Fruit fly (Drosophila melanogaster): Measurements from ENCODE around the gene CG13856.

Gene CG13856

DNA sequence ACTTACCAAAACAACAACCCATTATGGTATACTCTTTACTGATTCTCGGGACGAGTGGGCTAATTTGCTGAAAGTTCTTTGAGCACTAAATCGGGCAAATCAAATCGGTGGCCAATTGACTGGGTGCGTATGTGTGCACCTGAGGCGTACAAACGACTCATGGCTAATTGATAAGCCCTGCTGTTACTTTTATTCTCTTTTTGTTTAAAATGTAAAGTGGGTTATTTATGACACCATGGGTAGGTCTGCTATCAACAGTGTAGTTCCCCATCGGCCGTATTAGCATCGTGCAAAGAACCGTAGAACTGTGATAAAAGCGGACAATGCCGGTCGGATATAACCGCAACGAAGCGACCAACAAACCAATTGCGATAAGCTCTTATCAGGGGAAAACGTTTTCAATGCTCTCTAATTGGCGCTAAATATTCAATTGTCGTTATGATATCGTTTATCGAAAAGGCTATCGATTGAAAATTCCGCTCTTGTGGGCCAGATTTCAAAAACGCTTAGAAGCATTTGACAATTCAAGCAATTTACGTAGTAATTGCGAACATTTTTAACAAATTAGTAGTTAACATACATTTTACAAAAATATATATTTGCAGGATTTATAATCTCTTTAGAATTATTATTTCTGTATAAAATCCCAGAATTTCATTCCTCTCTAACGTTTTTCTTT, 44.9 kb downstream of the CG13856 start, which contains the start of gene CG34288 (continued):
- peak; percentile 28 for TF ChIP-seq CHES-1-like (GFP tag; optimal IDR thresholded peaks at IDR 0.05)
- TF ChIP-seq CG16813 (GFP tag; IDR thresholded peaks at IDR 0.05; ENCODE audit: partially characterized antibody), result no peak
- TF ChIP-seq CG12236 (GFP tag; optimal IDR thresholded peaks at IDR 0.05), result no peak
- TF ChIP-seq CG10274 (GFP tag; optimal IDR thresholded peaks at IDR 0.05), result peak; percentile 99
- no peak for TF ChIP-seq NC2β (GFP tag; optimal IDR thresholded peaks at IDR 0.05)
- peak; percentile 37; the same call in 1 of the 2 replicates for TF ChIP-seq H2.0 (GFP tag; IDR thresholded peaks at IDR 0.05)
- TF ChIP-seq Oli (tag; optimal IDR thresholded peaks at IDR 0.05), result peak; percentile 2
- TF ChIP-seq wor (GFP tag; IDR thresholded peaks at IDR 0.05), result no peak
- TF ChIP-seq CG6765 (GFP tag; optimal IDR thresholded peaks at IDR 0.05), result no peak
- TF ChIP-seq phol (tag; optimal IDR thresholded peaks at IDR 0.05), result no peak
- TF ChIP-seq toy (GFP tag; IDR thresholded peaks at IDR 0.05), result 0 out of 2 replicates have a peak, but pooled peaks have one; percentile 5
- TF ChIP-seq zen (tag; optimal IDR thresholded peaks at IDR 0.05), result no peak
- no peak for TF ChIP-seq ssp (GFP tag; IDR thresholded peaks at IDR 0.05)
- TF ChIP-seq CG13894 (tag; optimal IDR thresholded peaks at IDR 0.05), result no peak
- peak; percentile 62; the same call in 2 of the 3 replicates for TF ChIP-seq Mrtf (GFP tag; IDR thresholded peaks at IDR 0.05)
- no peak for TF ChIP-seq grn (GFP tag; optimal IDR thresholded peaks at IDR 0.05)
- TF ChIP-seq z (GFP tag; IDR thresholded peaks at IDR 0.05), result no peak
- no peak for TF ChIP-seq seq (GFP tag; IDR thresholded peaks at IDR 0.05)
- TF ChIP-seq CG8765 (GFP tag; IDR thresholded peaks at IDR 0.05), result no peak
- TF ChIP-seq stwl (tag; optimal IDR thresholded peaks at IDR 0.05), result no peak
- TF ChIP-seq CG15514 (GFP tag; optimal IDR thresholded peaks at IDR 0.05), result no peak
- no peak for TF ChIP-seq ab (GFP tag; optimal IDR thresholded peaks at IDR 0.05)
- TF ChIP-seq usp (GFP tag; optimal IDR thresholded peaks at IDR 0.05), result no peak
- no peak for TF ChIP-seq org-1 (GFP tag; optimal IDR thresholded peaks at IDR 0.05)
- no peak for TF ChIP-seq kay (GFP tag; optimal IDR thresholded peaks at IDR 0.05)
- TF ChIP-seq chinmo (GFP tag; IDR thresholded peaks at IDR 0.05; ENCODE audit: partially characterized antibody), result no peak
- peak; percentile 9; the same call in 1 of the 3 replicates for TF ChIP-seq C15 (GFP tag; IDR thresholded peaks at IDR 0.05)
- no peak for TF ChIP-seq CG11560 (tag; IDR thresholded peaks at IDR 0.05)
- no peak for TF ChIP-seq fu2 (GFP tag; optimal IDR thresholded peaks at IDR 0.05)
- TF ChIP-seq trh (GFP tag; optimal IDR thresholded peaks at IDR 0.05), result no peak
- no peak for TF ChIP-seq fru (optimal IDR thresholded peaks at IDR 0.05)
- TF ChIP-seq gsb (GFP tag; IDR thresholded peaks at IDR 0.05), result no peak
- no peak for TF ChIP-seq Chrac-16 (GFP tag; optimal IDR thresholded peaks at IDR 0.05)
- no peak for TF ChIP-seq CG13123 (GFP tag; optimal IDR thresholded peaks at IDR 0.05)
- peak; percentile 7 for TF ChIP-seq CG7786 (GFP tag; optimal IDR thresholded peaks at IDR 0.05)
- no peak for TF ChIP-seq CG10209 (GFP tag; optimal IDR thresholded peaks at IDR 0.05)
- TF ChIP-seq CG30431 (GFP tag; optimal IDR thresholded peaks at IDR 0.05), result no peak
- no peak for TF ChIP-seq CG17359 (tag; optimal IDR thresholded peaks at IDR 0.05)
- TF ChIP-seq klu (GFP tag; IDR thresholded peaks at IDR 0.05), result no peak
- no peak for TF ChIP-seq Blimp-1 (GFP tag; optimal IDR thresholded peaks at IDR 0.05)
- TF ChIP-seq CG18599 (GFP tag; optimal IDR thresholded peaks at IDR 0.05), result peak; percentile 66
- no peak; the same call in 1 of the 2 replicates for TF ChIP-seq Drgx (GFP tag; IDR thresholded peaks at IDR 0.05)
- TF ChIP-seq CG10147 (GFP tag; optimal IDR thresholded peaks at IDR 0.05), result no peak
- TF ChIP-seq CG2875 (GFP tag; optimal IDR thresholded peaks at IDR 0.05), result no peak
- peak; percentile 33; the same call in 1 of the 2 replicates for TF ChIP-seq CG10959 (GFP tag; IDR thresholded peaks at IDR 0.05)
- TF ChIP-seq HLH4C (GFP tag; IDR thresholded peaks at IDR 0.05; ENCODE audit: partially characterized antibody), result 0 out of 3 replicates have a peak, but pooled peaks have one; percentile 27
- TF ChIP-seq scrt (GFP tag; optimal IDR thresholded peaks at IDR 0.05), result no peak
- TF ChIP-seq slp2 (GFP tag; optimal IDR thresholded peaks at IDR 0.05), result peak; percentile 1
- no peak for TF ChIP-seq gcm (GFP tag; optimal IDR thresholded peaks at IDR 0.05)
- TF ChIP-seq stc (GFP tag; IDR thresholded peaks at IDR 0.05), result no peak
- TF ChIP-seq Max (GFP tag; optimal IDR thresholded peaks at IDR 0.05), result no peak
